Worm (Caenorhabditis elegans) whole organism, L4 larva: ENCODE data around the gene Y49F6B.13.

Experiments used
- R02D3.7 ChIP-seq: fragments of 150-350 bp; sonication (generic microtip); optimal IDR thresholded peaks from 3 replicates; lab custom pipeline; 2014; ENCODE audit warnings: missing biosample characterization, missing genetic modification characterization
- dve-1 ChIP-seq: sonication (generic microtip); optimal IDR thresholded peaks from 2 replicates; lab custom pipeline; 2017; ENCODE audit warnings: antibody characterized with exemption, mild to moderate bottlenecking, missing genetic modification characterization, missing compliant biosample characterization; ENCODE audit not compliant: insufficient read depth
- egl-27 ChIP-seq: sonication (generic microtip); optimal IDR thresholded peaks from 3 replicates; lab custom pipeline; 2017; ENCODE audit warnings: missing biosample characterization, missing genetic modification reagents, missing genetic modification characterization
- fkh-10 ChIP-seq: fragments of 150-350 bp; optimal IDR thresholded peaks from 2 replicates; lab custom pipeline; 2014; ENCODE audit warnings: missing biosample characterization, missing genetic modification reagents, missing genetic modification characterization
- mxl-3 ChIP-seq: fragments of 200-800 bp; sonication (Bioruptor generic); optimal IDR thresholded peaks from 2 replicates; lab custom pipeline; 2018; ENCODE audit warnings: mild to moderate bottlenecking, missing genetic modification characterization, missing compliant biosample characterization
- nhr-111 ChIP-seq: fragments of 200-800 bp; sonication (Bioruptor generic); optimal IDR thresholded peaks from 2 replicates; lab custom pipeline; 2018; ENCODE audit warnings: mild to moderate bottlenecking, missing genetic modification characterization, missing compliant biosample characterization
- nhr-25 ChIP-seq: sonication (generic microtip); optimal IDR thresholded peaks from 2 replicates; lab custom pipeline; 2017; ENCODE audit warnings: missing genetic modification characterization, mild to moderate bottlenecking, missing compliant biosample characterization, antibody characterized with exemption, moderate library complexity, borderline replicate concordance; ENCODE audit not compliant: insufficient read depth
- sdz-12 ChIP-seq: fragments of 200-800 bp; sonication (Bioruptor generic); optimal IDR thresholded peaks from 2 replicates; lab custom pipeline; 2018; ENCODE audit warnings: mild to moderate bottlenecking, missing genetic modification characterization, missing compliant biosample characterization
- unc-130 ChIP-seq: sonication (generic microtip); optimal IDR thresholded peaks from 2 replicates; lab custom pipeline; 2016; ENCODE audit warnings: missing genetic modification reagents, missing genetic modification characterization, missing compliant biosample characterization
- unc-39 ChIP-seq: sonication (generic microtip); optimal IDR thresholded peaks from 2 replicates; lab custom pipeline; 2017; ENCODE audit warnings: missing biosample characterization, missing genetic modification characterization

- TF ChIP-seq unc-130 (GFP tag; lab: Kevin White, UChicago) (no peak), unc-39 (tag; lab: Kevin White, UChicago) (no peak), fkh-10 (GFP tag; lab: Kevin White, UChicago) (no peak), mxl-3 (no peak), dve-1 (tag; lab: Kevin White, UChicago) (no peak), R02D3.7 (tag; lab: Kevin White, UChicago) (no peak), sdz-12 (GFP tag; lab: Kevin White, UChicago) (no peak), nhr-25 (no peak), nhr-111 (GFP tag; lab: Kevin White, UChicago) (no peak), egl-27 (no peak)
Observed at ce11 chrII:3476536-3476935, 5.0 kb upstream of the Y49F6B.13 start.
